Worm (Caenorhabditis elegans): Measurements from ENCODE around the gene sre-37.

Gene sre-37

DNA sequence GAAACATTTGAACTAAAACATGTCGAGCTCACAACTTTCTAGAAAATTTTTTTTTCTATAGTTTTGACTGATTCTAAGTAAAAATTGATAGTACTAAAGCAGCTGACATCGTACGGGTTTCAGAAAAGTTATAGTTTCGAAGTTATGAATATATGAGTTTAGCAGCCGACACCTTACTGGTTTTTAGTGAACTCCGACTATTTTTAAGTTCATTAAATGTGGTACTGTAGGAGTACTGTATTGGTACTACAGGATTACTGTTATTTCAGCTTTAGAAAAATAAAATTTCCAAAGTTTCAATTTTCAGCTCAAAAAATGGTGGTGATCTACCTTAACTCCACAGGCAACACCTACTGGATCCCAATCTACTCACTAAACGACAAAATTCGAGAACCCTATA is at the start of gene sre-37:
Gene sre-37 (plus strand): TSS at position 301 of the 400 bp plus-strand sequence.
- no peak for TF ChIP-seq Y79H2A.3 (GFP tag; conservative IDR thresholded peaks at IDR 0.05)
- no peak for TF ChIP-seq snpc-1.1 (tag; optimal IDR thresholded peaks at IDR 0.05; ENCODE audit: insufficient read depth)
- TF ChIP-seq egrh-3 (GFP tag; IDR thresholded peaks at IDR 0.05) = no peak
- TF ChIP-seq B0336.3 (GFP tag; IDR thresholded peaks at IDR 0.05) = no peak
- TF ChIP-seq F39B2.1 (GFP tag; IDR thresholded peaks at IDR 0.05) = no peak
- no peak for TF ChIP-seq ceh-27 (GFP tag; optimal IDR thresholded peaks at IDR 0.05)
- TF ChIP-seq unc-62 (GFP tag; optimal IDR thresholded peaks at IDR 0.05) = no peak
- TF ChIP-seq snpc-4 (GFP tag; optimal IDR thresholded peaks at IDR 0.05) = no peak
- no peak for TF ChIP-seq snpc-4 (tag; optimal IDR thresholded peaks at IDR 0.05)
- no peak for TF ChIP-seq hrde-1 (tag; optimal IDR thresholded peaks at IDR 0.05; ENCODE audit: borderline replicate concordance)
- TF ChIP-seq dox-1 (GFP tag; IDR thresholded peaks at IDR 0.05) = no peak
- TF ChIP-seq mel-28 (tag; optimal IDR thresholded peaks at IDR 0.05; ENCODE audit: borderline replicate concordance) = no peak
- TF ChIP-seq repo-1 (tag; optimal IDR thresholded peaks at IDR 0.05) = no peak
- TF ChIP-seq ztf-3 (GFP tag; optimal IDR thresholded peaks at IDR 0.05) = no peak
- no peak for TF ChIP-seq attf-5 (GFP tag; optimal IDR thresholded peaks at IDR 0.05)
- TF ChIP-seq Y95B8A.8 (GFP tag; IDR thresholded peaks at IDR 0.05) = no peak
- TF ChIP-seq K12H6.12 (tag; optimal IDR thresholded peaks at IDR 0.05) = no peak
- TF ChIP-seq akir-1 (GFP tag; optimal IDR thresholded peaks at IDR 0.05) = no peak
- TF ChIP-seq zfh-2 (GFP tag; conservative IDR thresholded peaks at IDR 0.05) = no peak
- no peak for TF ChIP-seq ceh-100 (GFP tag; IDR thresholded peaks at IDR 0.05)
- no peak for TF ChIP-seq rec-8 (tag; optimal IDR thresholded peaks at IDR 0.05)

DNA sequence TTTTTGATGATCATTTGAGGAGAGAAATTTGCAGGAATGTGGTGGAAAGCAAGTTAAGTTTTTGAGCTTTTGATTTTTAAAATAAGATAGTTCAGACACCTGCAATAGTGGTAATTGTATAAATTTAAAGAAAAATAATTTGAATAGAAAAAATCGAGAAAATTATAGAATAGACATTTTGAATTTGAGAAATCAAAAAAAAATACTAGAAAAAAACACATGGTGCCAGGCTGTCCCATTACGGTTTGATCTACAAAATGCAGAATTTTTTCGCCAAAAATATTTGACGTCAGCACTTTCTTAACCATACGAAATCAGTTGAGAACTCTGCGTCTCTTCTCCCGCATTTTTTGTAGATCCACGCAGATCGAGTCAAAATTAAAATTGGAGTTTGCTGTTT is 48.1 kb upstream of the sre-37 start, which contains the start of gene sre-27:
Gene sre-27 (minus strand): TSS at position 101 of the 400 bp plus-strand sequence.
- no peak for TF ChIP-seq him-1 (tag; optimal IDR thresholded peaks at IDR 0.05)
- TF ChIP-seq ztf-22 (GFP tag; optimal IDR thresholded peaks at IDR 0.05) = no peak
- no peak for TF ChIP-seq ztf-26 (tag; optimal IDR thresholded peaks at IDR 0.05)
- no peak for TF ChIP-seq nfya-2 (GFP tag; IDR thresholded peaks at IDR 0.05)
- no peak for TF ChIP-seq cebp-1 (GFP tag; IDR thresholded peaks at IDR 0.05)
- no peak for TF ChIP-seq cebp-1 (tag; optimal IDR thresholded peaks at IDR 0.05)
- no peak for TF ChIP-seq attf-3 (GFP tag; conservative IDR thresholded peaks at IDR 0.05)
- TF ChIP-seq snpc-1.3 (tag; optimal IDR thresholded peaks at IDR 0.05; ENCODE audit: insufficient read depth) = no peak
- no peak for TF ChIP-seq K12H6.12 (tag; optimal IDR thresholded peaks at IDR 0.05)
- TF ChIP-seq F52B5.7 (tag; optimal IDR thresholded peaks at IDR 0.05) = no peak
- TF ChIP-seq let-607 (tag; optimal IDR thresholded peaks at IDR 0.05) = no peak
- no peak for TF ChIP-seq cebp-2 (GFP tag; IDR thresholded peaks at IDR 0.05)
- TF ChIP-seq ceh-100 (GFP tag; IDR thresholded peaks at IDR 0.05) = no peak
- TF ChIP-seq F22D6.2 (tag; optimal IDR thresholded peaks at IDR 0.05) = no peak

DNA sequence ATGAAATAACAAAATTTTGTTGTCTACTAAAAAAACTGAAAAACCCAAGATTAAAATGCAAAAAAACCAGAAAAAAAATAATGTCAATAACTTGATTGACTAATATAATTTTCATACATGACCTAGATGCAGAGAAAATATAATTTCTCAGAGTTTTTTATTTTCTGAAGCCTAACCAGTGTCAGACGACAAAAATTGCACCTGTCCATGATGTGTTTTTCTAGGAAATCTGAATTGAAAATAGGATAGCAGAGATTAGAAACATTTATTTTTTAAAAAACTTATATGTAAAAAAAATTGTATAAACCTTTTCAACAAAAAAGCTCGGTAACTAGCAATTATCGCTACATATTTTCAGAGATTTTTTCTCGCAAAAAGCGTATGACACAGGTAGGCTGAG is 47.7 kb upstream of the sre-37 start:
- TF ChIP-seq pha-4 (tag; optimal IDR thresholded peaks at IDR 0.05) (no peak), aptf-2 (GFP tag; conservative IDR thresholded peaks at IDR 0.05) (no peak), ama-1 (optimal IDR thresholded peaks at IDR 0.05) (no peak), ama-1 (GFP tag; optimal IDR thresholded peaks at IDR 0.05) (no peak), sdz-38 (tag; optimal IDR thresholded peaks at IDR 0.05) (no peak), B0035.1 (tag; optimal IDR thresholded peaks at IDR 0.05) (no peak), snpc-1.1 (tag; optimal IDR thresholded peaks at IDR 0.05; ENCODE audit: insufficient read depth) (no peak), F39B2.1 (GFP tag; IDR thresholded peaks at IDR 0.05) (no peak), C06A6.2 (GFP tag; conservative IDR thresholded peaks at IDR 0.05) (no peak)

All from whole organism, young adult.